Worm (Caenorhabditis elegans) whole organism, late embryonic: ENCODE measurements around the gene lsm-7.

Experiments used
- F13H6.1 ChIP-seq: sonication (generic microtip); optimal IDR thresholded peaks from 2 replicates; lab custom pipeline; 2016; ENCODE audit warnings: missing genetic modification characterization, missing compliant biosample characterization
- ama-1 ChIP-seq: fragments of 150-350 bp; optimal IDR thresholded peaks from 2 replicates; lab custom pipeline; 2014
- ceh-14 ChIP-seq: sonication (generic microtip); optimal IDR thresholded peaks from 2 replicates; lab custom pipeline; 2016; ENCODE audit warnings: missing genotype, missing genetic modification characterization, missing compliant biosample characterization
- ceh-24 ChIP-seq: sonication (generic microtip); optimal IDR thresholded peaks from 2 replicates; lab custom pipeline; 2016; ENCODE audit warnings: mild to moderate bottlenecking, missing genetic modification characterization, missing compliant biosample characterization
- ceh-31 ChIP-seq: sonication (generic microtip); optimal IDR thresholded peaks from 2 replicates; lab custom pipeline; 2016; ENCODE audit warnings: missing genetic modification characterization, missing compliant biosample characterization
- che-1 ChIP-seq: sonication (generic microtip); optimal IDR thresholded peaks from 2 replicates; lab custom pipeline; 2016; ENCODE audit warnings: mild to moderate bottlenecking, missing genetic modification characterization, missing compliant biosample characterization
- dve-1 ChIP-seq: sonication (generic microtip); optimal IDR thresholded peaks from 2 replicates; lab custom pipeline; 2017; ENCODE audit warnings: antibody characterized with exemption, mild to moderate bottlenecking, missing genetic modification characterization, missing compliant biosample characterization
- elt-4 ChIP-seq: sonication (generic microtip); optimal IDR thresholded peaks from 2 replicates; lab custom pipeline; 2016; ENCODE audit warnings: missing genetic modification characterization, missing compliant biosample characterization
- eyg-1 ChIP-seq: sonication (generic microtip); optimal IDR thresholded peaks from 2 replicates; lab custom pipeline; 2016; ENCODE audit warnings: missing genotype, missing genetic modification characterization, missing compliant biosample characterization
- fax-1 ChIP-seq: sonication (generic microtip); optimal IDR thresholded peaks from 2 replicates; lab custom pipeline; 2016; ENCODE audit warnings: missing genotype, missing genetic modification characterization, missing compliant biosample characterization
- fkh-10 ChIP-seq: fragments of 150-350 bp; optimal IDR thresholded peaks from 2 replicates; lab custom pipeline; 2014; ENCODE audit warnings: missing biosample characterization, missing genetic modification reagents, missing genetic modification characterization
- hlh-15 ChIP-seq: sonication (generic microtip); optimal IDR thresholded peaks from 2 replicates; lab custom pipeline; 2016; ENCODE audit warnings: missing genetic modification characterization, missing compliant biosample characterization
- hlh-30 ChIP-seq: sonication (generic microtip); optimal IDR thresholded peaks from 2 replicates; lab custom pipeline; 2017; ENCODE audit warnings: antibody characterized with exemption, missing genetic modification characterization, missing compliant biosample characterization; ENCODE audit not compliant: insufficient read depth
- hlh-8 ChIP-seq: sonication (generic microtip); optimal IDR thresholded peaks from 2 replicates; lab custom pipeline; 2016; ENCODE audit warnings: missing genotype, missing genetic modification characterization, missing compliant biosample characterization
- lim-6 ChIP-seq: sonication (generic microtip); optimal IDR thresholded peaks from 2 replicates; lab custom pipeline; 2016; ENCODE audit warnings: missing genetic modification characterization, missing compliant biosample characterization
- lin-11 ChIP-seq: fragments of 200-800 bp; sonication (Bioruptor generic); optimal IDR thresholded peaks from 2 replicates; lab custom pipeline; 2018; ENCODE audit warnings: mild to moderate bottlenecking, missing genetic modification characterization, missing compliant biosample characterization
- madf-2 ChIP-seq: sonication (generic microtip); optimal IDR thresholded peaks from 2 replicates; lab custom pipeline; 2017; ENCODE audit warnings: missing genetic modification characterization, missing compliant biosample characterization
- mec-3 ChIP-seq: sonication (generic microtip); optimal IDR thresholded peaks from 2 replicates; lab custom pipeline; 2016; ENCODE audit warnings: borderline replicate concordance, missing genetic modification characterization, missing compliant biosample characterization
- nfya-1 ChIP-seq: sonication (generic microtip); optimal IDR thresholded peaks from 2 replicates; lab custom pipeline; 2017; ENCODE audit warnings: missing genetic modification characterization, mild to moderate bottlenecking, missing compliant biosample characterization, antibody characterized with exemption, moderate library complexity
- nhr-232 ChIP-seq: sonication (generic microtip); optimal IDR thresholded peaks from 2 replicates; lab custom pipeline; 2016; ENCODE audit warnings: missing genetic modification characterization, missing compliant biosample characterization
- npax-4 ChIP-seq: sonication (generic microtip); optimal IDR thresholded peaks from 2 replicates; lab custom pipeline; 2016; ENCODE audit warnings: missing genetic modification characterization, missing compliant biosample characterization
- pat-9 ChIP-seq: fragments of 200-800 bp; sonication (Bioruptor generic); optimal IDR thresholded peaks from 2 replicates; lab custom pipeline; 2018; ENCODE audit warnings: mild to moderate bottlenecking, missing genetic modification characterization, moderate library complexity, missing compliant biosample characterization
- pax-1 ChIP-seq: fragments of 150-350 bp; optimal IDR thresholded peaks from 2 replicates; lab custom pipeline; 2014; ENCODE audit warnings: missing biosample characterization, missing genetic modification characterization
- pha-2 ChIP-seq: sonication (generic microtip); optimal IDR thresholded peaks from 2 replicates; lab custom pipeline; 2017; ENCODE audit warnings: mild to moderate bottlenecking, missing genetic modification characterization, missing compliant biosample characterization
- pha-4 ChIP-seq: fragments of 150-350 bp; optimal IDR thresholded peaks from 2 replicates; lab custom pipeline; 2018; ENCODE audit warnings: missing biosample characterization, missing genetic modification reagents, missing genetic modification characterization
- ref-2 ChIP-seq: sonication (generic microtip); optimal IDR thresholded peaks from 2 replicates; lab custom pipeline; 2016; ENCODE audit warnings: missing genetic modification characterization, missing compliant biosample characterization
- sdc-2 ChIP-seq: sonication (generic microtip); optimal IDR thresholded peaks from 2 replicates; lab custom pipeline; 2016; ENCODE audit warnings: missing genotype, missing genetic modification characterization, missing compliant biosample characterization
- sox-4 ChIP-seq: sonication (generic microtip); optimal IDR thresholded peaks from 2 replicates; lab custom pipeline; 2017; ENCODE audit warnings: mild to moderate bottlenecking, missing genetic modification characterization, inconsistent platforms, missing compliant biosample characterization
- syd-9 ChIP-seq: sonication (generic microtip); optimal IDR thresholded peaks from 2 replicates; lab custom pipeline; 2016; ENCODE audit warnings: mild to moderate bottlenecking, missing genetic modification characterization, moderate library complexity, missing compliant biosample characterization
- ttx-3 ChIP-seq: sonication (generic microtip); optimal IDR thresholded peaks from 2 replicates; lab custom pipeline; 2016; ENCODE audit warnings: missing genetic modification reagents, missing genetic modification characterization, missing compliant biosample characterization
- ztf-16 ChIP-seq: sonication (generic microtip); optimal IDR thresholded peaks from 2 replicates; lab custom pipeline; 2017; ENCODE audit warnings: missing genetic modification characterization, missing compliant biosample characterization

lsm-7 gene

ce11 chrIV:10884263-10884662 lies 49.0 kb upstream of the lsm-7 start, which contains the start of gene F13E9.5:
TSS of gene F13E9.5 (minus strand) at chrIV:10884363.
- TF ChIP-seq ref-2 (tag; lab: Kevin White, UChicago), result no peak
- TF ChIP-seq, all 69 proteins: peak for 0

- TF ChIP-seq ama-1, result no peak
- TF ChIP-seq hlh-8, result no peak
- no peak for TF ChIP-seq syd-9
- no peak for TF ChIP-seq hlh-30 (tag; lab: Kevin White, UChicago)
- no peak for TF ChIP-seq che-1
- no peak for TF ChIP-seq mec-3 (tag; lab: Kevin White, UChicago)
- TF ChIP-seq ztf-16 (tag; lab: Kevin White, UChicago), result no peak
- no peak for TF ChIP-seq lin-11 (tag; lab: Kevin White, UChicago)
- no peak for TF ChIP-seq dve-1 (tag; lab: Kevin White, UChicago)
- TF ChIP-seq sdc-2, result no peak
- TF ChIP-seq fax-1 (tag; lab: Kevin White, UChicago), result no peak
- no peak for TF ChIP-seq pha-2 (tag; lab: Kevin White, UChicago)
- TF ChIP-seq ceh-14 (tag; lab: Kevin White, UChicago), result no peak
- no peak for TF ChIP-seq madf-2 (tag; lab: Kevin White, UChicago)
- TF ChIP-seq ceh-24, result no peak
- no peak for TF ChIP-seq ceh-31 (tag; lab: Kevin White, UChicago)
- no peak for TF ChIP-seq ttx-3
These were observed 47.4 kb upstream of the lsm-7 start, which contains the start of gene srlf-11 for ce11 chrIV:10885915-10886314. TSS of gene srlf-11 (minus strand) at chrIV:10886015.

- TF ChIP-seq sdc-2 (no peak), sox-4 (tag; lab: Kevin White, UChicago) (no peak), eyg-1 (tag; lab: Kevin White, UChicago) (no peak), lim-6 (tag; lab: Kevin White, UChicago) (no peak), npax-4 (no peak), elt-4 (tag; lab: Kevin White, UChicago) (no peak), nfya-1 (no peak)
These were observed 46.0 kb upstream of the lsm-7 start, which contains the start of gene F13E9.16 for ce11 chrIV:10887285-10887684. TSS of gene F13E9.16 (minus strand) at chrIV:10887385.

- no peak for TF ChIP-seq che-1
- no peak for TF ChIP-seq nhr-232 (tag; lab: Kevin White, UChicago)
- TF ChIP-seq pha-4 (tag; lab: Kevin White, UChicago), result no peak
- no peak for TF ChIP-seq F13H6.1 (tag; lab: Kevin White, UChicago)
- no peak for TF ChIP-seq fkh-10 (GFP tag; lab: Kevin White, UChicago)
- TF ChIP-seq pat-9 (tag; lab: Kevin White, UChicago), result no peak
These were observed 43.4 kb upstream of the lsm-7 start, which contains the start of gene F13E9.15 for ce11 chrIV:10889820-10890462. TSS of gene F13E9.15 (minus strand) at chrIV:10889870.

- TF ChIP-seq nfya-1 (no peak), hlh-15 (no peak)
- TF ChIP-seq, all 69 proteins: peak for 0
These were observed 41.3 kb upstream of the lsm-7 start, which contains the start of gene srlf-12 for ce11 chrIV:10891993-10892392. TSS of gene srlf-12 (minus strand) at chrIV:10892093.

- TF ChIP-seq hlh-8, result no peak
- TF ChIP-seq pat-9 (tag; lab: Kevin White, UChicago), result no peak
- TF ChIP-seq pax-1 (tag; lab: Kevin White, UChicago), result no peak
These were observed 39.0 kb upstream of the lsm-7 start, which contains the start of gene srlf-14 for ce11 chrIV:10894255-10894654. TSS of gene srlf-14 (minus strand) at chrIV:10894355.
